Worm (Caenorhabditis elegans) whole organism, L1 larva: Measurements from ENCODE around the gene R31.2.

ENCODE experiments used
- Y116A8C.19 ChIP-seq: sonication (generic microtip); optimal IDR thresholded peaks from 2 replicates; lab custom pipeline; 2016; ENCODE audit warnings: missing compliant biosample characterization, missing genetic modification characterization, borderline replicate concordance
- dpl-1 ChIP-seq, 3 experiments: fragments of 150-350 bp in 2 of 3; sonication (generic microtip) in 1 of 3; optimal IDR thresholded peaks; 2 replicates each; lab custom pipeline; 2014 to 2017; ENCODE audit warnings: missing biosample characterization in 3 of 3, missing genetic modification characterization in 3 of 3, missing genetic modification reagents in 3 of 3
- mef-2 ChIP-seq: fragments of 150-350 bp; optimal IDR thresholded peaks from 2 replicates; lab custom pipeline; 2014; ENCODE audit warnings: missing biosample characterization, missing genetic modification characterization
- nhr-84 ChIP-seq: sonication (generic microtip); optimal IDR thresholded peaks from 2 replicates; lab custom pipeline; 2017; ENCODE audit warnings: missing biosample characterization, missing genetic modification characterization

DNA sequence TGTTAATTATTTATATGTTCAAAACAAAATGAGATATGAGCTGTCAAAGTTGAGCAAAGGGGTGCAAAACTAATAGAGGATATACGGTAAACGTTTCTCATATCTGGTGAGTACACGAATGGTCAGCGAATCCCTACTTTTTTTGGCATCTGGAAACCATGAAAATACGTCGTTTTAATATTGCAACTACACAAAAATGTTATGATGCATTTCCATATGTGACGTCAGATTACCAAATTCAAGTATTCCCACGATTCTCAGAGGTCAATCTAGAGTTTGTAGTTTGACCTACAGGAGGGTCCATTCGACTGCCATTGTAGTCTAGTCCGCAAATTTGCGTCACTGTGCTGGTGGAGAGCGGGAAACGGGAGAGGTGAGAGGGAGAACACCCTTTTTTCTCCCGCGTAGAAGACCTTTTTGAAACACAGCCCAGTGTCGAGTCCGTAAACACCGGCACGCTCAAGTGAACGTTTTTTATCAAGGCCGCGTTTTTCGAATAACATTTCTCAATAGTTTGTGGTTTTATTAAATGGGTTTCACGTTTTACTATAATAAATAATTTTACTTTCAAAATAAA is 21.0 kb upstream of the R31.2 start:
- TF ChIP-seq nhr-84 (tag; lab: Kevin White, UChicago): no peak
- TF ChIP-seq dpl-1 (GFP tag; optimal IDR thresholded peaks at IDR 0.05; lab: Kevin White, UChicago): peak; percentile 69 to 82 (median 77)
- no peak for TF ChIP-seq mef-2
- no peak for TF ChIP-seq Y116A8C.19 (tag; lab: Kevin White, UChicago)
